Fruit fly (Drosophila melanogaster) Kc167 (cell line): ENCODE results near the gene me31B.

Source experiments
- h ChIP-seq: fragments of >200 bp; optimal IDR thresholded peaks from 3 replicates; lab custom pipeline; 2018; ENCODE audit warnings: missing external identifiers
- insv ChIP-seq: fragments of >200 bp; optimal IDR thresholded peaks from 3 replicates; lab custom pipeline; 2018; ENCODE audit warnings: missing external identifiers
- psq ChIP-seq: fragments of >200 bp; optimal IDR thresholded peaks from 2 replicates; lab custom pipeline; 2017; ENCODE audit warnings: missing external identifiers
- ttk ChIP-seq: sonication (Bioruptor generic); optimal IDR thresholded peaks from 2 replicates; lab custom pipeline; 2017; ENCODE audit warnings: missing external identifiers

dm6 chr2L:10266511-10266910, 27.4 kb downstream of the me31B start, which contains the start of gene CG4953:
- no peak for TF ChIP-seq psq (lab: Kevin White, UChicago)
- no peak for TF ChIP-seq h (lab: Kevin White, UChicago)
- no peak for TF ChIP-seq ttk (lab: Kevin White, UChicago)
- no peak for TF ChIP-seq insv
